Worm (Caenorhabditis elegans) whole organism, L4 larva: ENCODE measurements around the gene snpc-3.1.

Experiments
- aha-1 ChIP-seq: fragments of 150-350 bp; peaks from one replicate; lab custom pipeline; 2014; ENCODE audit warnings: missing biosample characterization, missing genetic modification characterization
- dve-1 ChIP-seq: sonication (generic microtip); optimal IDR thresholded peaks from 2 replicates; lab custom pipeline; 2017; ENCODE audit warnings: antibody characterized with exemption, mild to moderate bottlenecking, missing genetic modification characterization, missing compliant biosample characterization; ENCODE audit not compliant: insufficient read depth
- mep-1 ChIP-seq: fragments of 150-350 bp; sonication (generic microtip); optimal IDR thresholded peaks from 3 replicates; lab custom pipeline; 2014; ENCODE audit warnings: missing biosample characterization, missing genetic modification characterization
- nhr-11 ChIP-seq: fragments of 150-350 bp; optimal IDR thresholded peaks from 2 replicates; lab custom pipeline; 2014; ENCODE audit warnings: missing biosample characterization, missing genetic modification characterization
- pha-4 ChIP-seq, 2 experiments: fragments of 150-350 bp in 1 of 2; fragments of 200-800 bp in 1 of 2; sonication (Bioruptor generic) in 1 of 2; IDR thresholded peaks in 1 of 2; optimal IDR thresholded peaks in 1 of 2; 2 replicates each; pipeline versions ENCODE4 v1.3.6 to Lab custom; 2014 to 2022; ENCODE audit warnings: missing genetic modification characterization in 2 of 2, missing genetic modification reagents in 2 of 2, missing biosample characterization in 1 of 2, missing compliant biosample characterization in 1 of 2
- skn-1 ChIP-seq: fragments of 150-350 bp; optimal IDR thresholded peaks from 2 replicates; lab custom pipeline; 2014; ENCODE audit warnings: missing biosample characterization, missing genetic modification characterization
- zag-1 ChIP-seq: fragments of 150-350 bp; optimal IDR thresholded peaks from 2 replicates; lab custom pipeline; 2014; ENCODE audit warnings: missing biosample characterization, missing genetic modification characterization
- ztf-11 ChIP-seq: fragments of 150-350 bp; optimal IDR thresholded peaks from 2 replicates; lab custom pipeline; 2014; ENCODE audit warnings: missing biosample characterization, missing genetic modification characterization

ce11 chrIV:5479289-5479688 lies 6.8 kb downstream of the snpc-3.1 start, which contains the start of gene T11F8.1:
- TF ChIP-seq dve-1 (tag; lab: Kevin White, UChicago) (no peak), pha-4 (GFP tag; IDR thresholded peaks at IDR 0.05; lab: Robert Waterston, UW) (no peak), pha-4 (tag; optimal IDR thresholded peaks at IDR 0.05; lab: Kevin White, UChicago) (no peak), aha-1 (tag; lab: Kevin White, UChicago) (no peak), zag-1 (tag; lab: Kevin White, UChicago) (no peak), nhr-11 (no peak), mep-1 (no peak), skn-1 (no peak), ztf-11 (tag; lab: Kevin White, UChicago) (no peak)
